Worm (Caenorhabditis elegans): ENCODE data around the gene wht-3.
A peak's percentile ranks its signal among the peaks of the same experiment; 100 is the strongest.

The wht-3 gene

DNA sequence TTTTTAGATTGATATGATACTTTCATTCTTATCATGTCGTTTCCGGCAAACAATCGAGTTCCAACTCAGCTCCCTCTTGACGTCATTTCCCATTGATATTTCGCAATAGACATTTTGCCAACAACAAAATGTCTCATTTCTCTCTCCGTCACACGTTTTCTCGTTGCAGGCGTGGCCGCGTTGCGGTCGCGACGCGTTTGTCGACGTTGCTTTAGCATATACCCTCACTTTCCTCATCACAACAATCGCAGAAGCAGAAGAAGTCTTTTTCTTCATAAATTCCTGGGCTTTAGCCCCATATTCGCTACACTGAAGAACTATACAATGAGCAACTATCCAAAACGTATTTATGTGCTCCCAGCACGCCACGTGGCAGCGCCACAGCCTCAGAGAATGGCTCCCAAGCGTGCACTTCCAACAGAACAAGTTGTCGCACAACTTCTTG is 42.3 kb upstream of the wht-3 start, which contains the start of gene xbp-1:
Gene xbp-1 (plus strand): TSS at position 151 of the 445 bp plus-strand sequence.
- TF ChIP-seq pag-3 (tag; optimal IDR thresholded peaks at IDR 0.05; ENCODE audit: borderline replicate concordance) (no peak), ceh-18 (tag; optimal IDR thresholded peaks at IDR 0.05) (peak; percentile 71), ceh-31 (tag; optimal IDR thresholded peaks at IDR 0.05) (peak; percentile 71), dve-1 (tag; optimal IDR thresholded peaks at IDR 0.05) (peak; percentile 87), elt-2 (tag; optimal IDR thresholded peaks at IDR 0.05) (peak; percentile 76), mec-3 (tag; optimal IDR thresholded peaks at IDR 0.05; ENCODE audit: borderline replicate concordance) (no peak), sox-4 (tag; optimal IDR thresholded peaks at IDR 0.05) (no peak), pax-1 (tag; optimal IDR thresholded peaks at IDR 0.05) (peak; percentile 77), lim-6 (tag; optimal IDR thresholded peaks at IDR 0.05) (no peak), unc-42 (tag; optimal IDR thresholded peaks at IDR 0.05) (peak; percentile 51), F13H6.1 (tag; optimal IDR thresholded peaks at IDR 0.05) (no peak), tbx-2 (tag; optimal IDR thresholded peaks at IDR 0.05) (peak; percentile 69), rnt-1 (tag; optimal IDR thresholded peaks at IDR 0.05) (peak; percentile 76), hlh-30 (tag; optimal IDR thresholded peaks at IDR 0.05; ENCODE audit: insufficient read depth) (peak; percentile 62), K09A11.1 (tag; optimal IDR thresholded peaks at IDR 0.05; ENCODE audit: insufficient read depth) (no peak), C08G9.2 (tag; optimal IDR thresholded peaks at IDR 0.05) (peak; percentile 11), nfya-1 (tag; optimal IDR thresholded peaks at IDR 0.05) (peak; percentile 87), dmd-4 (tag; optimal IDR thresholded peaks at IDR 0.05; ENCODE audit: borderline replicate concordance) (peak; percentile 41), ref-2 (tag; optimal IDR thresholded peaks at IDR 0.05) (peak; percentile 68), hlh-13 (GFP tag; optimal IDR thresholded peaks at IDR 0.05) (no peak), fkh-10 (GFP tag; optimal IDR thresholded peaks at IDR 0.05) (peak; percentile 20), ceh-34 (tag; optimal IDR thresholded peaks at IDR 0.05) (no peak), ceh-14 (tag; optimal IDR thresholded peaks at IDR 0.05) (peak; percentile 38), unc-55 (GFP tag; optimal IDR thresholded peaks at IDR 0.05) (peak; percentile 90), ahr-1 (tag; optimal IDR thresholded peaks at IDR 0.05) (no peak), ama-1 (optimal IDR thresholded peaks at IDR 0.05) (peak; percentile 23), npax-4 (tag; optimal IDR thresholded peaks at IDR 0.05) (no peak), pros-1 (tag; optimal IDR thresholded peaks at IDR 0.05) (no peak), ztf-16 (tag; optimal IDR thresholded peaks at IDR 0.05) (no peak), sdc-2 (tag; optimal IDR thresholded peaks at IDR 0.05) (peak; percentile 2), unc-3 (GFP tag; conservative IDR thresholded peaks at IDR 0.05) (no peak), unc-3 (tag; optimal IDR thresholded peaks at IDR 0.05) (no peak), pqm-1 (tag; optimal IDR thresholded peaks at IDR 0.05) (peak; percentile 59), ceh-24 (tag; optimal IDR thresholded peaks at IDR 0.05) (no peak), madf-2 (tag; optimal IDR thresholded peaks at IDR 0.05) (peak; percentile 22), ets-4 (tag; optimal IDR thresholded peaks at IDR 0.05) (peak; percentile 38)

- TF ChIP-seq pros-1 (tag; optimal IDR thresholded peaks at IDR 0.05), result no peak
- TF ChIP-seq ceh-9 (tag; optimal IDR thresholded peaks at IDR 0.05), result no peak
- peak; percentile 61 for TF ChIP-seq ceh-48 (tag; optimal IDR thresholded peaks at IDR 0.05)
- no peak for TF ChIP-seq Y22D7AL.16 (tag; optimal IDR thresholded peaks at IDR 0.05)
- TF ChIP-seq sox-2 (GFP tag; IDR thresholded peaks at IDR 0.05), result no peak
- no peak for TF ChIP-seq K02D7.2 (tag; optimal IDR thresholded peaks at IDR 0.05)
- TF ChIP-seq dmd-4 (tag; optimal IDR thresholded peaks at IDR 0.05; ENCODE audit: borderline replicate concordance), result no peak
- TF ChIP-seq ceh-31 (tag; optimal IDR thresholded peaks at IDR 0.05), result peak; percentile 52
- TF ChIP-seq hlh-8 (tag; optimal IDR thresholded peaks at IDR 0.05), result no peak
- TF ChIP-seq lin-11 (tag; optimal IDR thresholded peaks at IDR 0.05), result no peak
- TF ChIP-seq pax-1 (tag; optimal IDR thresholded peaks at IDR 0.05), result no peak
- peak; percentile 26 for TF ChIP-seq unc-55 (GFP tag; optimal IDR thresholded peaks at IDR 0.05)
- peak; percentile 58 for TF ChIP-seq unc-42 (tag; optimal IDR thresholded peaks at IDR 0.05)
- no peak for TF ChIP-seq syd-9 (tag; optimal IDR thresholded peaks at IDR 0.05)
- no peak for TF ChIP-seq elt-4 (tag; optimal IDR thresholded peaks at IDR 0.05)
- TF ChIP-seq gmeb-2 (tag; optimal IDR thresholded peaks at IDR 0.05), result no peak
- no peak for TF ChIP-seq npax-4 (tag; optimal IDR thresholded peaks at IDR 0.05)
- no peak for TF ChIP-seq F13H6.1 (tag; optimal IDR thresholded peaks at IDR 0.05)
- peak; percentile 4 for TF ChIP-seq nfya-1 (tag; optimal IDR thresholded peaks at IDR 0.05)
- TF ChIP-seq T23F11.4 (GFP tag; optimal IDR thresholded peaks at IDR 0.05), result no peak
- TF ChIP-seq madf-2 (tag; optimal IDR thresholded peaks at IDR 0.05), result no peak
- TF ChIP-seq ceh-45 (GFP tag; IDR thresholded peaks at IDR 0.05), result no peak
- TF ChIP-seq K09A11.1 (tag; optimal IDR thresholded peaks at IDR 0.05; ENCODE audit: insufficient read depth), result no peak
- no peak for TF ChIP-seq ceh-6 (GFP tag; optimal IDR thresholded peaks at IDR 0.05)
Measured at ce11 chrIII:4191091-4191638, 39.8 kb upstream of the wht-3 start, which contains the start of gene dnj-16. dnj-16 (plus strand) TSS chrIII:4191141.
